Worm (Caenorhabditis elegans) whole organism, midembryonic: ENCODE results near the gene F55F10.3.

Experiments
- T22C8.4 ChIP-seq: fragments of 200-800 bp; sonication (Bioruptor generic); IDR thresholded peaks from 2 replicates; pipeline ENCODE4 v1.3.6; 2022; ENCODE audit warnings: missing genetic modification characterization, missing compliant biosample characterization
- cog-1 ChIP-seq: sonication (generic microtip); optimal IDR thresholded peaks from 2 replicates; lab custom pipeline; 2016; ENCODE audit warnings: missing genetic modification characterization, missing compliant biosample characterization
- flt-1 ChIP-seq: fragments of 200-800 bp; sonication (Bioruptor generic); IDR thresholded peaks from 2 replicates; pipeline ENCODE4 v1.3.6; 2022; ENCODE audit warnings: missing genetic modification characterization, missing compliant biosample characterization
- ref-1 ChIP-seq: fragments of 200-800 bp; sonication (Bioruptor generic); conservative IDR thresholded peaks from 2 replicates; pipeline ENCODE4 v1.3.6; 2022; ENCODE audit warnings: missing genetic modification reagents, missing genetic modification characterization, missing compliant biosample characterization
- tab-1 ChIP-seq: fragments of 200-800 bp; sonication (Bioruptor generic); IDR thresholded peaks from 2 replicates; pipeline ENCODE4 v1.3.6; 2022; ENCODE audit warnings: missing genetic modification characterization, missing compliant biosample characterization

ce11 chrIV:4393942-4394460, 34.2 kb downstream of the F55F10.3 start, which contains the start of gene ell-1:
- TF ChIP-seq cog-1, result no peak
- no peak for TF ChIP-seq tab-1 (GFP tag; lab: Robert Waterston, UW)
- TF ChIP-seq ref-1, result no peak
- no peak for TF ChIP-seq T22C8.4 (GFP tag; lab: Robert Waterston, UW)
- TF ChIP-seq flt-1, result no peak
